Fruit fly (Drosophila melanogaster) whole organism, prepupa: Measurements from ENCODE around the gene tna.

Source experiments
- Blimp-1 ChIP-seq: fragments of 200-800 bp; sonication (Bioruptor generic); optimal IDR thresholded peaks from 3 replicates; lab custom pipeline; 2017; ENCODE audit warnings: missing biosample characterization, missing genetic modification characterization, mild to moderate bottlenecking, moderate library complexity, missing genetic modification reagents
- CG10631 ChIP-seq: fragments of 200-800 bp; sonication (Bioruptor generic); optimal IDR thresholded peaks from 2 replicates; lab custom pipeline; 2016; ENCODE audit warnings: missing biosample characterization, missing genetic modification characterization
- CG10669 ChIP-seq: fragments of 200-800 bp; sonication (Bioruptor generic); optimal IDR thresholded peaks from 3 replicates; lab custom pipeline; 2018; ENCODE audit warnings: missing biosample characterization, mild to moderate bottlenecking, missing genetic modification characterization, moderate library complexity
- CG11762 ChIP-seq: fragments of 200-800 bp; sonication (Bioruptor generic); optimal IDR thresholded peaks from 3 replicates; lab custom pipeline; 2016; ENCODE audit warnings: missing biosample characterization, missing genetic modification characterization; ENCODE audit not compliant: insufficient read depth
- CG11902 ChIP-seq: fragments of 200-800 bp; sonication (Bioruptor generic); optimal IDR thresholded peaks from 3 replicates; lab custom pipeline; 2016; ENCODE audit warnings: missing biosample characterization, missing genetic modification characterization
- CG1621 ChIP-seq: fragments of 200-800 bp; sonication (Bioruptor generic); optimal IDR thresholded peaks from 3 replicates; lab custom pipeline; 2018; ENCODE audit warnings: missing biosample characterization, mild to moderate bottlenecking, missing genetic modification characterization
- CG3032 ChIP-seq: fragments of 200-800 bp; optimal IDR thresholded peaks from 2 replicates; lab custom pipeline; 2019; ENCODE audit warnings: missing biosample characterization, mild to moderate bottlenecking, missing genetic modification characterization, moderate library complexity
- CG31627 ChIP-seq: fragments of 200-800 bp; sonication (Bioruptor generic); optimal IDR thresholded peaks from 3 replicates; lab custom pipeline; 2016; ENCODE audit warnings: missing biosample characterization, missing genetic modification characterization
- CG6792 ChIP-seq: fragments of 200-800 bp; sonication (Bioruptor generic); optimal IDR thresholded peaks from 3 replicates; lab custom pipeline; 2016; ENCODE audit warnings: missing biosample characterization, missing genetic modification characterization
- CG6854 ChIP-seq: fragments of 200-800 bp; sonication (Bioruptor generic); optimal IDR thresholded peaks from 2 replicates; lab custom pipeline; 2017; ENCODE audit warnings: missing biosample characterization, mild to moderate bottlenecking, missing genetic modification characterization
- CG7368 ChIP-seq: fragments of 200-800 bp; sonication (Bioruptor generic); optimal IDR thresholded peaks from 3 replicates; lab custom pipeline; 2016; ENCODE audit warnings: missing biosample characterization, missing genetic modification characterization
- CG8119 ChIP-seq: fragments of 200-800 bp; sonication (Bioruptor generic); IDR thresholded peaks from 3 replicates; pipeline ENCODE4 v1.3.6; 2022; ENCODE audit warnings: missing biosample characterization, missing genetic modification characterization
- CG8319 ChIP-seq: fragments of 200-800 bp; sonication (Bioruptor generic); optimal IDR thresholded peaks from 3 replicates; lab custom pipeline; 2016; ENCODE audit warnings: missing biosample characterization, missing genetic modification characterization
- CG8632 ChIP-seq: fragments of 200-800 bp; sonication (Bioruptor generic); optimal IDR thresholded peaks from 3 replicates; lab custom pipeline; 2016; ENCODE audit warnings: missing biosample characterization, missing genetic modification characterization
- Ets21C ChIP-seq: fragments of 200-800 bp; sonication (Bioruptor generic); optimal IDR thresholded peaks from 3 replicates; lab custom pipeline; 2016; ENCODE audit warnings: missing biosample characterization, missing genetic modification characterization
- Hr38 ChIP-seq: sonication (Bioruptor generic); optimal IDR thresholded peaks from 2 replicates; lab custom pipeline; 2016; ENCODE audit warnings: missing biosample characterization, missing genetic modification characterization
- Hr4 ChIP-seq: fragments of 200-800 bp; sonication (Bioruptor generic); optimal IDR thresholded peaks from 3 replicates; lab custom pipeline; 2016; ENCODE audit warnings: missing biosample characterization, missing genetic modification characterization
- Lpt ChIP-seq: fragments of 200-800 bp; sonication (Bioruptor generic); optimal IDR thresholded peaks from 3 replicates; lab custom pipeline; 2016; ENCODE audit warnings: missing biosample characterization, missing genetic modification characterization
- Met ChIP-seq: fragments of 200-800 bp; sonication (Bioruptor generic); optimal IDR thresholded peaks from 3 replicates; lab custom pipeline; 2016; ENCODE audit warnings: missing biosample characterization, missing genetic modification characterization
- Smox ChIP-seq: fragments of 200-800 bp; sonication (Bioruptor generic); optimal IDR thresholded peaks from 3 replicates; lab custom pipeline; 2016; ENCODE audit warnings: missing biosample characterization, missing genetic modification characterization
- Sox14 ChIP-seq: fragments of 200-800 bp; sonication (Bioruptor generic); optimal IDR thresholded peaks from 3 replicates; lab custom pipeline; 2016; ENCODE audit warnings: missing biosample characterization, missing genetic modification characterization
- Sox15 ChIP-seq: fragments of 200-800 bp; sonication (Bioruptor generic); optimal IDR thresholded peaks from 3 replicates; lab custom pipeline; 2016; ENCODE audit warnings: missing biosample characterization, missing genetic modification characterization
- achi ChIP-seq: fragments of 200-800 bp; sonication (Bioruptor generic); optimal IDR thresholded peaks from 3 replicates; lab custom pipeline; 2016; ENCODE audit warnings: missing biosample characterization, missing genetic modification characterization
- acj6 ChIP-seq: fragments of 200-800 bp; sonication (Bioruptor generic); optimal IDR thresholded peaks from 3 replicates; lab custom pipeline; 2016; ENCODE audit warnings: missing biosample characterization, missing genetic modification characterization
- cyc ChIP-seq: fragments of 200-800 bp; sonication (Bioruptor generic); optimal IDR thresholded peaks from 3 replicates; lab custom pipeline; 2016; ENCODE audit warnings: missing biosample characterization, missing genetic modification characterization
- dac ChIP-seq: fragments of 200-800 bp; sonication (Bioruptor generic); optimal IDR thresholded peaks from 2 replicates; lab custom pipeline; 2017; ENCODE audit warnings: missing biosample characterization, mild to moderate bottlenecking, missing genetic modification characterization
- dsx ChIP-seq: fragments of 200-800 bp; optimal IDR thresholded peaks from 3 replicates; lab custom pipeline; 2019; ENCODE audit warnings: missing biosample characterization, mild to moderate bottlenecking, missing genetic modification characterization, moderate library complexity; ENCODE audit not compliant: poor library complexity, severe bottlenecking
- eg ChIP-seq: fragments of 200-800 bp; sonication (Bioruptor generic); IDR thresholded peaks from 3 replicates; pipeline ENCODE4 v1.3.6; 2022; ENCODE audit warnings: missing biosample characterization, missing genetic modification characterization
- esn ChIP-seq: fragments of 200-800 bp; sonication (Bioruptor generic); optimal IDR thresholded peaks from 2 replicates; lab custom pipeline; 2016; ENCODE audit warnings: missing biosample characterization, mild to moderate bottlenecking, missing genetic modification characterization, moderate library complexity
- fd59A ChIP-seq: fragments of 200-800 bp; sonication (Bioruptor generic); optimal IDR thresholded peaks from 2 replicates; lab custom pipeline; 2017; ENCODE audit warnings: missing biosample characterization, mild to moderate bottlenecking, missing genetic modification characterization, missing genetic modification reagents
- net ChIP-seq: fragments of 200-800 bp; sonication (Bioruptor generic); optimal IDR thresholded peaks from 3 replicates; lab custom pipeline; 2016; ENCODE audit warnings: missing biosample characterization, missing genetic modification characterization
- pdm3 ChIP-seq: fragments of 200-800 bp; sonication (Bioruptor generic); optimal IDR thresholded peaks from 3 replicates; lab custom pipeline; 2016; ENCODE audit warnings: missing biosample characterization, missing genetic modification characterization
- spab ChIP-seq: fragments of 200-800 bp; sonication (Bioruptor generic); optimal IDR thresholded peaks from 2 replicates; lab custom pipeline; 2017; ENCODE audit warnings: missing biosample characterization, mild to moderate bottlenecking, missing genetic modification characterization, missing genetic modification reagents
- ss ChIP-seq, 2 experiments: fragments of 200-800 bp; sonication (Bioruptor generic); optimal IDR thresholded peaks; 2 replicates in 1 of 2; 3 replicates in 1 of 2; lab custom pipeline; 2017 to 2018; ENCODE audit warnings: mild to moderate bottlenecking in 2 of 2, missing biosample characterization in 2 of 2, missing genetic modification characterization in 2 of 2, moderate library complexity in 1 of 2
- svp ChIP-seq: fragments of 200-800 bp; sonication (Bioruptor generic); peaks from one replicate; lab custom pipeline; 2016; ENCODE audit warnings: missing biosample characterization, missing genetic modification characterization

Gene tna

DNA sequence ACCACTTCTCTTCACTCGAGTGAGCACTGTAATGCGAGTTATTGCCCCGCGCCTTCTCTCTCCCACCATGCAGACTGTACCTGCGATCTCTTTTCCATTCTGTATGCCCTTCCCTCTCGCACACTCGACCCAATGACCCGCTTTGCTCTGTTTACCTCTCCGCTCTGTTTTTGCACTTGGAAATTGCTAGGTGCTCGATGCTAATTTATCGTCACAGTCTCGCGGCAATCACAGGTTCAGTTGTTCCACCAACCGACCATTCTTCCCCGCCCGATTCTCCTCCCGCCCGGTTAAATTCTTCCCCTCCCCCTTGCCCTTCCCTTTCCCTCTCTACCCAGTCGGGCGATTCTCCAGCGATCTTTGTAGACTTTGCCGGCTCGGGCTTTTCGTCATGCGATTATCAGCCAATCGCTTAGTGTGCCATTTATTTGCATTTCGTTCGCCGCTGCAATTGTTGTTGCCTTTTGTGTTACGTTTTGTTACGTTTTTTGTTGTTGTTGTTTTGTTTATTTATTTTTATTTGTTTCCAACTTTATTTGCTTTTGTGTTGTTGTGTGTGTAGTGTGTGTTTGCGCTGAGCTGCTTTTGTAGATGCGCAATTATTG, 32.6 kb downstream of the tna start (continued):
- TF ChIP-seq CG10669 (GFP tag; lab: Kevin White, UChicago): peak; percentile 21
- TF ChIP-seq Ets21C (GFP tag; lab: Kevin White, UChicago): no peak
- TF ChIP-seq CG1621 (tag; lab: Kevin White, UChicago): peak; percentile 24
- no peak for TF ChIP-seq CG10631
- TF ChIP-seq acj6 (GFP tag; lab: Kevin White, UChicago): no peak
- TF ChIP-seq CG8632 (GFP tag; lab: Kevin White, UChicago): peak; percentile 15
- no peak for TF ChIP-seq Met (GFP tag; lab: Kevin White, UChicago)
- peak; percentile 27 for TF ChIP-seq spab (GFP tag; lab: Kevin White, UChicago)
- peak; percentile 5 for TF ChIP-seq pdm3 (GFP tag; lab: Kevin White, UChicago)
- no peak for TF ChIP-seq Hr38 (GFP tag; lab: Kevin White, UChicago)
- no peak for TF ChIP-seq achi (GFP tag; lab: Kevin White, UChicago)
- TF ChIP-seq Lpt: peak; percentile 46
- TF ChIP-seq esn: no peak
- peak; percentile 82 for TF ChIP-seq CG8119 (GFP tag; lab: Robert Waterston, UW)
- TF ChIP-seq Sox15 (GFP tag; lab: Kevin White, UChicago): no peak
- peak; percentile 65 for TF ChIP-seq net (GFP tag; lab: Kevin White, UChicago)
- TF ChIP-seq Smox (GFP tag; lab: Kevin White, UChicago): no peak
- TF ChIP-seq Sox14: peak; percentile 24

DNA sequence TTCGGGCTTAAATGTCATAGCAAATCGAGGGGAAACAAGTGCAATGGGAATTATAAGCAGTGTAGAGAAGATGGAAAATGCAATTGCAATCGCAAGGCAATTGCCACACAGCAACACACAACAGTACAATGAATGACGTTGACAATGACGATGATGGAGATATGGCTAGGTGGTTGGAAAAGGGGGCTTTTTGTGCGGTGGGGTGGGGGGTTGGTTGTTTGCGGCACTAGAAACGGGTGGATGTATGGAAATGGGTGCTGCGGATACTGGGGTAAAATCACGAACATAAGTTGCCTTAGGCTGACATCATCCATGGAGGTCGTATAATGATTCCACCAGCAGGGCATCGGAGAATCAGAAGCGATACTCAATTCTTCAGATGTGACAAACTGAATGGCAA, 33.8 kb downstream of the tna start:
- TF ChIP-seq dac (no peak), eg (GFP tag; lab: Robert Waterston, UW) (0 out of 3 replicates have a peak, but pooled peaks have one; percentile 18)

DNA sequence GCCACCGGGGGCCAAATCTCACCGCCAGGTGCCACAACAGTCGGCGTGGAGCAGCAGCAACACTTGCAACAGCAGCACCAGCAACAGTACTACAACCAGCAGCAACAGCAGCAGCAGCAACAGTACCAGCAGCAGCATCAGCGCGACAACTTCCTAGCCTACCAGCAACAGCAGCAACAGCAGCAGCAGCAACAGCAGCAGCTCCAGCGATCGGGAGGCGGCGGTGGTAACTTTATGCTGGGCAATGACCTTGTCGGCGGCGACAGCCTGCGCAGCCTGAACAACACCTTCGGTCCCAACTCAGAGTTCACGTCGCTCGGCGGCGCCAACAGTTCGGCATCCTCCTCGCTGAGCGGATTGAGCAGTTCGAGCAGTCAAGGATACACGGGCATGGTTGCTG, 34.8 kb downstream of the tna start:
- TF ChIP-seq CG8632 (GFP tag; lab: Kevin White, UChicago): no peak
- TF ChIP-seq cyc: no peak
- TF ChIP-seq CG6854 (GFP tag; lab: Kevin White, UChicago): no peak
- TF ChIP-seq CG11902: no peak
- no peak for TF ChIP-seq CG8319 (GFP tag; lab: Kevin White, UChicago)
- no peak for TF ChIP-seq svp (GFP tag; lab: Kevin White, UChicago)
- no peak for TF ChIP-seq Hr4 (GFP tag; lab: Kevin White, UChicago)
- no peak for TF ChIP-seq dac
- TF ChIP-seq CG8119 (GFP tag; lab: Robert Waterston, UW): no peak

DNA sequence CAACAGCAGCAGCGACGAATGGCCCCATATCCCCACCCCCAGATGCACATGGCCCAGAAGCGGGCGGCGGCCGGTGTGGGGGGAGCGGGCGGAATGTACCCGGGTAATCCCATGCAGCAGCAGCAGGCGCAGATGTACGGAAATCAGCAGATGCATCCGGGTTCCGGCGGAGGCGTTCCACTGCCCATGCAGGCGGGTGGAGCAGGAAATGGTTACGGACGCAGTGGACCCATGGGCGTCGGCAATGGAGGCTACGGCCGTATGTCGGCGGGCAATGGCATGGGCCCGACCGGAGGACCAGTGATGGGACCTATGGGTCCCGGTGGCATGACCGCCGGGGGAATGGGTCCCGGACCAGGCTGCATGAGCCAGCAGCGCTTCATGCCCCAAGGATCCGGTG, 36.2 kb downstream of the tna start:
- TF ChIP-seq CG1621 (tag; lab: Kevin White, UChicago): no peak
- TF ChIP-seq CG31627: no peak
- TF ChIP-seq CG11762 (GFP tag; lab: Kevin White, UChicago): no peak
- TF ChIP-seq fd59A (GFP tag; lab: Kevin White, UChicago): no peak
- no peak for TF ChIP-seq CG7368 (GFP tag; lab: Kevin White, UChicago)
- no peak for TF ChIP-seq dsx (GFP tag; lab: Kevin White, UChicago)
- no peak for TF ChIP-seq CG3032 (tag; lab: Kevin White, UChicago)
- no peak for TF ChIP-seq Hr4 (GFP tag; lab: Kevin White, UChicago)
- no peak for TF ChIP-seq CG6792 (GFP tag; lab: Kevin White, UChicago)
- TF ChIP-seq Blimp-1: no peak
- no peak for TF ChIP-seq CG8119 (GFP tag; lab: Robert Waterston, UW)
- TF ChIP-seq achi (GFP tag; lab: Kevin White, UChicago): no peak
- TF ChIP-seq ss (GFP tag; optimal IDR thresholded peaks at IDR 0.05; lab: Kevin White, UChicago): no peak
